Fruit fly (Drosophila melanogaster): ENCODE results near the gene CG14315.

CG14315 gene

DNA sequence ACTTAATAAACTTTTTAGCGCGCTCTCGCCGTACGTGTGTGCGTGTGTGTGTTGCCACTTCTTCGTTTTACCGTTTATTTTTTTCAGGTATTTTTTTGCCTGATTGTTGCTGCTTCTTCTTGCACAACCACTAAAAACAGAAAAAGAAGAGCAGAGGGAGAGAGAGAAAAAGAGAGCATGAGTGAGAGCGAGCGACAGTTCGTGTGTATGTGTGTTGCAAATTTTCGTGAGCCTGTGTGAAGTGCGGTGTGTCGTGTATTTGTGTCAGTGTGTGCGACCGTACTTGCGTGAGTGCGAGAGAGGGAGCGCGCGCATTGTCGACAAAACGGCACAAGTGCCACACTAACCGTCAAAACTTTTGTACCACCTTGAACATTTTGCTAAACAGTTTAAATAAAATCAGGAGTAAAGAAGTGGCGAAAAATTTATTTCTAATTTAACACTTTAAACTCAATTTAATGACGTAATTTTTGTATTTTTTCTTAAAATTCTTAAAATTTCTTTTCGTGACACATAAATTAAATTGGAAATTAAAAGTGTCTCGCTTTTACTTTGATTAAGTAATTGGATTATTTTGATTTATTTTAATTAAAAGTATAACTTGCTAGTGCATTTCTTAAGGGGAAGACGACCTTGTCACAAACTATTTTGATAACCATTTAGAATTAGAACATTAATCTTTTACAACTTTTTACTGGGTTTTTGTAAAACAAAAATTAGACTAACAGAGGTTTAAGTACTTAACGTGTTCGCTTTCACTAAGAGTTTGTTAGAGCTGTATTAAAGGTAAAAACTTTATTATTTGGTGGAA is 38.7 kb downstream of the CG14315 start (continued):
- TF ChIP-seq CTCF (GFP tag; optimal IDR thresholded peaks at IDR 0.05) (no peak), Pdp1 (GFP tag; optimal IDR thresholded peaks at IDR 0.05) (peak; percentile 28 to 88), jing (GFP tag; optimal IDR thresholded peaks at IDR 0.05) (no peak), Bgb (GFP tag; IDR thresholded peaks at IDR 0.05; ENCODE audit: partially characterized antibody) (no peak), B-H2 (GFP tag; optimal IDR thresholded peaks at IDR 0.05) (peak; percentile 7), ttk (GFP tag; IDR thresholded peaks at IDR 0.05) (no peak), sc (optimal IDR thresholded peaks at IDR 0.05) (no peak), sc (GFP tag; optimal IDR thresholded peaks at IDR 0.05) (peak; percentile 6), CG15696 (tag; optimal IDR thresholded peaks at IDR 0.05) (no peak), Gsc (GFP tag; IDR thresholded peaks at IDR 0.05) (no peak), Hr39 (optimal IDR thresholded peaks at IDR 0.05) (no peak), Doc2 (GFP tag; IDR thresholded peaks at IDR 0.05) (no peak), tio (GFP tag; optimal IDR thresholded peaks at IDR 0.05) (peak; percentile 79), CG4360 (GFP tag; IDR thresholded peaks at IDR 0.05) (no peak), Awh (GFP tag; IDR thresholded peaks at IDR 0.05) (no peak), vnd (GFP tag; IDR thresholded peaks at IDR 0.05; ENCODE audit: partially characterized antibody) (no peak), ranshi (GFP tag; IDR thresholded peaks at IDR 0.05) (no peak), stc (GFP tag; IDR thresholded peaks at IDR 0.05) (no peak), Ssrp (tag; optimal IDR thresholded peaks at IDR 0.05) (peak; percentile 70), MTF-1 (GFP tag; optimal IDR thresholded peaks at IDR 0.05; ENCODE audit: borderline replicate concordance) (no peak), ap (GFP tag; IDR thresholded peaks at IDR 0.05) (no peak), Fer2 (tag; optimal IDR thresholded peaks at IDR 0.05) (peak; percentile 23), chinmo (GFP tag; IDR thresholded peaks at IDR 0.05; ENCODE audit: partially characterized antibody) (no peak), unc-4 (GFP tag; IDR thresholded peaks at IDR 0.05; ENCODE audit: partially characterized antibody) (no peak), CG2199 (GFP tag; IDR thresholded peaks at IDR 0.05) (no peak), prd (optimal IDR thresholded peaks at IDR 0.05) (no peak), prd (GFP tag; IDR thresholded peaks at IDR 0.05) (no peak), CG12659 (GFP tag; optimal IDR thresholded peaks at IDR 0.05) (peak; percentile 50), aop (GFP tag; IDR thresholded peaks at IDR 0.05) (no peak), CkIIα-i1 (GFP tag; IDR thresholded peaks at IDR 0.05) (no peak), dm (GFP tag; optimal IDR thresholded peaks at IDR 0.05) (no peak), CG10209 (GFP tag; optimal IDR thresholded peaks at IDR 0.05) (peak; percentile 53), dysf (GFP tag; IDR thresholded peaks at IDR 0.05) (no peak), CG30431 (GFP tag; optimal IDR thresholded peaks at IDR 0.05) (peak; percentile 17), sima (GFP tag; optimal IDR thresholded peaks at IDR 0.05) (no peak), CG15011 (GFP tag; optimal IDR thresholded peaks at IDR 0.05) (peak; percentile 27), run (tag; optimal IDR thresholded peaks at IDR 0.05) (no peak), NfI (GFP tag; optimal IDR thresholded peaks at IDR 0.05) (peak; percentile 53), CG10267 (tag; optimal IDR thresholded peaks at IDR 0.05) (peak; percentile 55), HLHmδ (GFP tag; optimal IDR thresholded peaks at IDR 0.05) (peak; percentile 37), Side (GFP tag; optimal IDR thresholded peaks at IDR 0.05) (no peak), CG2889 (GFP tag; IDR thresholded peaks at IDR 0.05) (no peak), CG8388 (GFP tag; optimal IDR thresholded peaks at IDR 0.05) (peak; percentile 100), pzg (GFP tag; optimal IDR thresholded peaks at IDR 0.05) (peak; percentile 3), Rx (GFP tag; IDR thresholded peaks at IDR 0.05) (no peak), CG4854 (GFP tag; optimal IDR thresholded peaks at IDR 0.05) (no peak), CG10979 (tag; optimal IDR thresholded peaks at IDR 0.05) (peak; percentile 49), lbe (GFP tag; optimal IDR thresholded peaks at IDR 0.05) (peak; percentile 86), PHDP (tag; optimal IDR thresholded peaks at IDR 0.05) (peak; percentile 58), ro (GFP tag; IDR thresholded peaks at IDR 0.05) (no peak), Hmr (GFP tag; optimal IDR thresholded peaks at IDR 0.05) (peak; percentile 62)

Data from whole organism, embryonic.